Worm (Caenorhabditis elegans) whole organism, midembryonic: ENCODE measurements around the gene srw-55.

Experiments used
- flt-1 ChIP-seq: fragments of 200-800 bp; sonication (Bioruptor generic); IDR thresholded peaks from 2 replicates; pipeline ENCODE4 v1.3.6; 2022; ENCODE audit warnings: missing genetic modification characterization, missing compliant biosample characterization
- klf-2 ChIP-seq: fragments of 200-800 bp; sonication (Bioruptor generic); conservative IDR thresholded peaks from 2 replicates; pipeline ENCODE4 v1.3.6; 2022; ENCODE audit warnings: missing genetic modification reagents, missing genetic modification characterization, missing compliant biosample characterization
- ztf-23 ChIP-seq: fragments of 200-800 bp; sonication (Bioruptor generic); IDR thresholded peaks from 2 replicates; pipeline ENCODE4 v1.3.6; 2022; ENCODE audit warnings: missing genetic modification reagents, missing genetic modification characterization, missing compliant biosample characterization

DNA sequence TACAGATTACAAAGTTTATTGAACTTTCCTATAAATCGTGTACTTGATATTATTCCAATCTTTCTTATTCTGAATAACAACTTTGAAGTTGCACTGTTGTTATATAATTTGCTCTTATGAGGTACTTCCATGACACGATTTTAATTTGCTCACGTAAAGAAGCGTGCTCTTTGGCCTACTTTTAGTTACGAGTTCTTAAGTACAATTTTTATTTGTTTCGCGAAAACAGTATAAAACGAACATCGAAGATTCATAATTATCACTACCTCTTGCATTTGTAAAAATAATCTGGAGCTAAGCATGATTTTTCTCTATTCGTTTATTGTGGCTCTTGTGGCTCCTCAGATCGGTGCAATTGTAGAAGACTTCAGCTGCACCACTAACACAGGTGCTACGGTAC lies 26.4 kb downstream of the srw-55 start, which contains the start of gene F35E8.7:
- TF ChIP-seq ztf-23 (GFP tag; lab: Robert Waterston, UW) (no peak), klf-2 (GFP tag; lab: Robert Waterston, UW) (no peak), flt-1 (no peak)
